Fruit fly (Drosophila melanogaster) whole organism, embryonic: ENCODE measurements around the gene CG33703.

Experiments
- CG14710 ChIP-seq: fragments of 200-800 bp; sonication (Bioruptor generic); optimal IDR thresholded peaks from 3 replicates; lab custom pipeline; 2019; ENCODE audit warnings: missing biosample characterization, mild to moderate bottlenecking, missing genetic modification characterization, moderate library complexity
- CG18262 ChIP-seq: fragments of 200-800 bp; optimal IDR thresholded peaks from 3 replicates; lab custom pipeline; 2019; ENCODE audit warnings: missing biosample characterization, mild to moderate bottlenecking, missing genetic modification characterization, moderate library complexity
- CG3163 ChIP-seq: fragments of 200-800 bp; sonication (Bioruptor generic); optimal IDR thresholded peaks from 3 replicates; lab custom pipeline; 2016; ENCODE audit warnings: missing biosample characterization, missing genetic modification characterization
- mld ChIP-seq: fragments of 200-800 bp; sonication (Bioruptor generic); IDR thresholded peaks from 3 replicates; pipeline ENCODE4 v1.3.6; 2022; ENCODE audit warnings: missing biosample characterization, missing genetic modification characterization; ENCODE audit not compliant: partially characterized antibody

DNA sequence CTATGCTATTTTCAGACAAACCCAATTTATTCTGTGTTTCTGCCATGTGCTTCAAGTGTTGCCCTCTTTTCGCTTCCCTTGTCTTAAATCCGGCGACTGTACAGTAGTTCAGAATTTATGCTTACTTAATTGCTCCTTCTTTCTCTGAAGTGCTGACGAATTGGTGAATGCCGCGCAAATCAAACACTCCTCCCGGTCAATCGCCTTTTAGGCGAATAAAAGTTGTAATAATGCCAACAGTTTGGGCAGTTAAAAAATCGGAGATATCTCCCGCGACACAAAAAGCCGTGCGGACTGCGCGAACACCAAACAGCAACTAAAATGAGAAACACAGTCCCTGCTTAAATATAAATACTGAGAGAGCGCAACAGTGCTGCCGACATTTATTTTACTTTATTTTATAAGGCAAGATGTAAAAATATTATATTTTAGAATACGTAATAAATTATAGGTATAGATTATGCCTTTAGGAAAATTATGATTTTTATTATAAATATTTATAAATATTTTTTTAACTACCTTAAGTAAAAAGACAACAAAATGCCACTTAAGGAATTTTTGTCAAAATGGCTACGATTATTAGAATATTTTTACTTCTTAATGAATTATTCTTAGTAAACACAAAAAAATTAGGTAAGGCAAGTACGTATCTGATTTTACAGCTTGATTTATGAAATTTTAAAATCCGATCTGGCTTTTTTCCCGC, 7.3 kb downstream of the CG33703 start, which contains the start of gene path:
- TF ChIP-seq CG14710 (tag; lab: Kevin White, UChicago) (peak; percentile 66), CG18262 (tag; lab: Kevin White, UChicago) (peak; percentile 83), mld (GFP tag; lab: Robert Waterston, UW) (no peak), CG3163 (GFP tag; lab: Kevin White, UChicago) (peak; percentile 54)
